Fruit fly (Drosophila melanogaster): ENCODE measurements around the gene CG18493.

The CG18493 gene

DNA sequence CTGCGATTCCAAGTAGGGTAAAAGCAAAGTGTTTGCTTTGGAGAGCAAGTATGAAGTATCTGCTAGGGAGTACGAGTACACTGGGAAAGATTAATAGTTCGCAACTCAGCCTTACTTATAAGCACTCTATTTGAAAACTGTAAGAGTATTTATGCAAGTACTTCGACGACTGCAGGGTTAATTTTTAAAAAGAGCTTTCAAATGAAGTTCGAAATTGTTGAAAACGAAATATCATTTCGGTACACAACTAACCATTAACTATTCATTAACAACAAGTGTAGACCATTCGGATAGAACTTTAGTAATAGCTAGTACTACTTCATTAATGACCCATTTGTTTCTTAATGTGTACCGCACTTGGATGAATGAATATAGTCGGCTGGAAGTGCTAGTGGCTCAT is 6.8 kb upstream of the CG18493 start:
- TF ChIP-seq CG18262 (tag; optimal IDR thresholded peaks at IDR 0.05): peak; percentile 36
- TF ChIP-seq Sin3A (optimal IDR thresholded peaks at IDR 0.05): no peak
- TF ChIP-seq Vsx1 (GFP tag; optimal IDR thresholded peaks at IDR 0.05): no peak
- TF ChIP-seq CG1529 (GFP tag; optimal IDR thresholded peaks at IDR 0.05): no peak
- no peak for TF ChIP-seq Max (GFP tag; optimal IDR thresholded peaks at IDR 0.05)
- no peak for TF ChIP-seq sima (GFP tag; optimal IDR thresholded peaks at IDR 0.05)
- no peak for TF ChIP-seq Trl (optimal IDR thresholded peaks at IDR 0.05)
- no peak for TF ChIP-seq Trl (GFP tag; optimal IDR thresholded peaks at IDR 0.05)
- no peak for TF ChIP-seq CG4854 (GFP tag; optimal IDR thresholded peaks at IDR 0.05)
- no peak for TF ChIP-seq CG16813 (GFP tag; IDR thresholded peaks at IDR 0.05; ENCODE audit: partially characterized antibody)
- TF ChIP-seq CG10462 (GFP tag; optimal IDR thresholded peaks at IDR 0.05): no peak
- TF ChIP-seq her (GFP tag; optimal IDR thresholded peaks at IDR 0.05): no peak
- no peak for TF ChIP-seq dimm (GFP tag; IDR thresholded peaks at IDR 0.05)
- TF ChIP-seq CG10209 (GFP tag; optimal IDR thresholded peaks at IDR 0.05): no peak
- TF ChIP-seq Adf1 (GFP tag; IDR thresholded peaks at IDR 0.05): no peak
- TF ChIP-seq CG12942 (GFP tag; optimal IDR thresholded peaks at IDR 0.05): no peak
- TF ChIP-seq nerfin-2 (GFP tag; IDR thresholded peaks at IDR 0.05; ENCODE audit: partially characterized antibody): no peak
- TF ChIP-seq CG13123 (GFP tag; optimal IDR thresholded peaks at IDR 0.05): no peak
- TF ChIP-seq CG8944 (GFP tag; optimal IDR thresholded peaks at IDR 0.05): no peak
- no peak for TF ChIP-seq CG10147 (GFP tag; optimal IDR thresholded peaks at IDR 0.05)
- TF ChIP-seq Bteb2 (GFP tag; optimal IDR thresholded peaks at IDR 0.05): no peak
- peak; percentile 40; the same call in 1 of the 3 replicates for TF ChIP-seq CG17361 (GFP tag; IDR thresholded peaks at IDR 0.05)
- TF ChIP-seq Lim3 (GFP tag; IDR thresholded peaks at IDR 0.05): no peak
- no peak for TF ChIP-seq NC2β (GFP tag; optimal IDR thresholded peaks at IDR 0.05)
- TF ChIP-seq odd (GFP tag; optimal IDR thresholded peaks at IDR 0.05): no peak
- TF ChIP-seq zf30C (GFP tag; optimal IDR thresholded peaks at IDR 0.05): peak; percentile 15
- TF ChIP-seq Lhr (GFP tag; optimal IDR thresholded peaks at IDR 0.05): no peak
- no peak for TF ChIP-seq CG12299 (tag; optimal IDR thresholded peaks at IDR 0.05)
- no peak for TF ChIP-seq Gsc (GFP tag; IDR thresholded peaks at IDR 0.05)
- no peak for TF ChIP-seq CG13775 (GFP tag; optimal IDR thresholded peaks at IDR 0.05)
- TF ChIP-seq CG6765 (GFP tag; optimal IDR thresholded peaks at IDR 0.05): no peak
- TF ChIP-seq sens (GFP tag): no peak
- TF ChIP-seq tna (GFP tag; IDR thresholded peaks at IDR 0.05; ENCODE audit: partially characterized antibody): no peak
- TF ChIP-seq dmrt11E (tag; optimal IDR thresholded peaks at IDR 0.05): peak; percentile 28
- TF ChIP-seq E2f1 (GFP tag; IDR thresholded peaks at IDR 0.05): no peak
- no peak for TF ChIP-seq shn (GFP tag; optimal IDR thresholded peaks at IDR 0.05)
- no peak for TF ChIP-seq CG18476 (GFP tag; optimal IDR thresholded peaks at IDR 0.05)
- TF ChIP-seq CG2202 (tag; optimal IDR thresholded peaks at IDR 0.05): no peak
- TF ChIP-seq CG31224 (GFP tag; IDR thresholded peaks at IDR 0.05): no peak
- no peak for TF ChIP-seq CG5245 (GFP tag; optimal IDR thresholded peaks at IDR 0.05)
- TF ChIP-seq Mes4 (GFP tag; optimal IDR thresholded peaks at IDR 0.05): no peak
- no peak for TF ChIP-seq phol (tag; optimal IDR thresholded peaks at IDR 0.05)
- no peak for TF ChIP-seq H2.0 (GFP tag; IDR thresholded peaks at IDR 0.05)
- TF ChIP-seq tio (GFP tag; optimal IDR thresholded peaks at IDR 0.05): no peak
- peak; percentile 33 for TF ChIP-seq gem (tag; optimal IDR thresholded peaks at IDR 0.05)
- no peak for TF ChIP-seq h (optimal IDR thresholded peaks at IDR 0.05)
- no peak for TF ChIP-seq lab (GFP tag; optimal IDR thresholded peaks at IDR 0.05)
- TF ChIP-seq Blimp-1 (GFP tag; optimal IDR thresholded peaks at IDR 0.05): no peak
- no peak for TF ChIP-seq CG17568 (GFP tag; optimal IDR thresholded peaks at IDR 0.05)
- TF ChIP-seq CG6791 (GFP tag; IDR thresholded peaks at IDR 0.05; ENCODE audit: partially characterized antibody): no peak
- TF ChIP-seq CG10654 (GFP tag; optimal IDR thresholded peaks at IDR 0.05): no peak
- no peak for TF ChIP-seq disco-r (GFP tag; optimal IDR thresholded peaks at IDR 0.05)
- TF ChIP-seq kah (GFP tag; optimal IDR thresholded peaks at IDR 0.05): no peak
